Fruit fly (Drosophila melanogaster) whole organism, wandering third instar larva: Measurements from ENCODE around the gene MESK4.

Experiments
- Rel ChIP-seq, 2 experiments: fragments of 200-800 bp; sonication (Bioruptor generic) in 1 of 2; optimal IDR thresholded peaks; 2 replicates in 1 of 2; 3 replicates in 1 of 2; lab custom pipeline; 2016 to 2019; ENCODE audit warnings: mild to moderate bottlenecking in 2 of 2, missing biosample characterization in 2 of 2, missing genetic modification characterization in 2 of 2, moderate library complexity in 1 of 2
- Sp1 ChIP-seq: fragments of 200-800 bp; sonication (Bioruptor generic); optimal IDR thresholded peaks from 3 replicates; lab custom pipeline; 2019; ENCODE audit warnings: missing biosample characterization, mild to moderate bottlenecking, missing genetic modification characterization, moderate library complexity
- br ChIP-seq: fragments of 200-800 bp; sonication (Bioruptor generic); optimal IDR thresholded peaks from 2 replicates; lab custom pipeline; 2016; ENCODE audit warnings: missing biosample characterization, missing genetic modification characterization
- h ChIP-seq: fragments of 200-800 bp; sonication (Bioruptor generic); optimal IDR thresholded peaks from 3 replicates; lab custom pipeline; 2016; ENCODE audit warnings: missing biosample characterization, mild to moderate bottlenecking, missing genetic modification characterization
- rgr ChIP-seq: fragments of 200-800 bp; sonication (Bioruptor generic); optimal IDR thresholded peaks from 3 replicates; lab custom pipeline; 2016; ENCODE audit warnings: missing biosample characterization, mild to moderate bottlenecking, missing genetic modification characterization
- usp ChIP-seq: fragments of >200 bp; optimal IDR thresholded peaks from 2 replicates; lab custom pipeline; 2017; ENCODE audit warnings: missing biosample characterization, missing genetic modification characterization

dm6 chr3R:17007336-17007735, 18.7 kb downstream of the MESK4 start:
- TF ChIP-seq Rel (GFP tag; optimal IDR thresholded peaks at IDR 0.05; lab: Kevin White, UChicago) (no peak), Rel (tag; optimal IDR thresholded peaks at IDR 0.05; lab: Kevin White, UChicago) (no peak), rgr (no peak), br (GFP tag; lab: Kevin White, UChicago) (no peak), Sp1 (GFP tag; lab: Kevin White, UChicago) (no peak), usp (no peak), h (no peak)
